Fruit fly (Drosophila melanogaster): Measurements from ENCODE around the gene CG4991.

- no peak for TF ChIP-seq OdsH (GFP tag; optimal IDR thresholded peaks at IDR 0.05)
- peak; percentile 31 for TF ChIP-seq CG16779 (tag; optimal IDR thresholded peaks at IDR 0.05)
- TF ChIP-seq Ets96B (tag; optimal IDR thresholded peaks at IDR 0.05): no peak
- TF ChIP-seq net (GFP tag; optimal IDR thresholded peaks at IDR 0.05): no peak
- no peak for TF ChIP-seq CG6792 (GFP tag; optimal IDR thresholded peaks at IDR 0.05)
- no peak for TF ChIP-seq Lpt (GFP tag; optimal IDR thresholded peaks at IDR 0.05)
- no peak for TF ChIP-seq CG9139 (GFP tag; optimal IDR thresholded peaks at IDR 0.05)
- no peak for TF ChIP-seq dac (GFP tag; optimal IDR thresholded peaks at IDR 0.05)
Measured at dm6 chrX:17149652-17150266, 58.1 kb downstream of the CG4991 start.
